Worm (Caenorhabditis elegans) whole organism, L3 larva: ENCODE results near the gene C14C10.1.

Experiments used
- ZK546.5 ChIP-seq: sonication (generic microtip); optimal IDR thresholded peaks from 2 replicates; lab custom pipeline; 2017; ENCODE audit warnings: missing biosample characterization, missing genetic modification characterization
- aly-2 ChIP-seq: fragments of 150-350 bp; optimal IDR thresholded peaks from 2 replicates; lab custom pipeline; 2014; ENCODE audit warnings: missing biosample characterization, missing genetic modification characterization
- ama-1 ChIP-seq: fragments of 150-350 bp; optimal IDR thresholded peaks from 2 replicates; lab custom pipeline; 2018
- ceh-28 ChIP-seq: fragments of 150-350 bp; optimal IDR thresholded peaks from 2 replicates; lab custom pipeline; 2014; ENCODE audit warnings: missing biosample characterization, missing genetic modification reagents, missing genetic modification characterization
- ceh-82 ChIP-seq: fragments of 150-350 bp; optimal IDR thresholded peaks from 2 replicates; lab custom pipeline; 2014; ENCODE audit warnings: missing biosample characterization, missing genetic modification characterization
- ceh-9 ChIP-seq: sonication (generic microtip); optimal IDR thresholded peaks from 2 replicates; lab custom pipeline; 2018; ENCODE audit warnings: missing biosample characterization, missing genetic modification characterization
- daf-12 ChIP-seq: fragments of 150-350 bp; optimal IDR thresholded peaks from 2 replicates; lab custom pipeline; 2014; ENCODE audit warnings: missing biosample characterization, missing genetic modification reagents, missing genetic modification characterization
- egl-27 ChIP-seq: sonication (generic microtip); optimal IDR thresholded peaks from 4 replicates; lab custom pipeline; 2017; ENCODE audit warnings: missing biosample characterization, missing genetic modification reagents, missing genetic modification characterization
- elt-1 ChIP-seq: fragments of 150-350 bp; optimal IDR thresholded peaks from 2 replicates; lab custom pipeline; 2014; ENCODE audit warnings: missing biosample characterization, missing genetic modification characterization
- elt-2 ChIP-seq: sonication (generic microtip); optimal IDR thresholded peaks from 2 replicates; lab custom pipeline; 2016; ENCODE audit warnings: missing genetic modification reagents, mild to moderate bottlenecking, missing genetic modification characterization, missing compliant biosample characterization
- elt-3 ChIP-seq, 3 experiments: fragments of 150-350 bp in 1 of 3; sonication (generic microtip) in 2 of 3; optimal IDR thresholded peaks; 2 replicates in 2 of 3; 4 replicates in 1 of 3; lab custom pipeline; 2014 to 2017; ENCODE audit warnings: missing biosample characterization in 3 of 3, missing genetic modification characterization in 3 of 3
- eor-1 ChIP-seq, 2 experiments: fragments of 150-350 bp; optimal IDR thresholded peaks; 2 replicates each; lab custom pipeline; 2014 to 2018; ENCODE audit warnings: missing biosample characterization in 2 of 2, missing genetic modification characterization in 2 of 2
- fkh-10 ChIP-seq: sonication (generic microtip); optimal IDR thresholded peaks from 2 replicates; lab custom pipeline; 2017; ENCODE audit warnings: missing biosample characterization, missing genetic modification reagents, missing genetic modification characterization
- fkh-2 ChIP-seq: fragments of 150-350 bp; optimal IDR thresholded peaks from 2 replicates; lab custom pipeline; 2014; ENCODE audit warnings: missing biosample characterization, missing genetic modification reagents, missing genetic modification characterization
- fos-1 ChIP-seq: fragments of 150-350 bp; optimal IDR thresholded peaks from 2 replicates; lab custom pipeline; 2014; ENCODE audit warnings: missing biosample characterization, missing genetic modification characterization
- hmg-11 ChIP-seq: sonication (generic microtip); optimal IDR thresholded peaks from 2 replicates; lab custom pipeline; 2016; ENCODE audit warnings: missing genetic modification characterization, missing compliant biosample characterization
- jun-1 ChIP-seq: fragments of 150-350 bp; optimal IDR thresholded peaks from 2 replicates; lab custom pipeline; 2014; ENCODE audit warnings: missing biosample characterization, missing genetic modification reagents, missing genetic modification characterization
- lin-15B ChIP-seq: fragments of 150-350 bp; optimal IDR thresholded peaks from 2 replicates; lab custom pipeline; 2014; ENCODE audit warnings: missing biosample characterization, missing genetic modification characterization
- lin-39 ChIP-seq: fragments of 150-350 bp; optimal IDR thresholded peaks from 2 replicates; lab custom pipeline; 2018; ENCODE audit warnings: missing biosample characterization, missing genetic modification reagents, missing genetic modification characterization
- lsy-12 ChIP-seq: sonication (generic microtip); optimal IDR thresholded peaks from 2 replicates; lab custom pipeline; 2016; ENCODE audit warnings: mild to moderate bottlenecking, missing genetic modification characterization, missing compliant biosample characterization
- mdl-1 ChIP-seq: fragments of 150-350 bp; optimal IDR thresholded peaks from 2 replicates; lab custom pipeline; 2014; ENCODE audit warnings: missing biosample characterization, missing genetic modification characterization
- mml-1 ChIP-seq: fragments of 150-350 bp; sonication (generic microtip); optimal IDR thresholded peaks from 3 replicates; lab custom pipeline; 2014; ENCODE audit warnings: missing biosample characterization, missing genetic modification characterization
- nfya-1 ChIP-seq: sonication (generic microtip); optimal IDR thresholded peaks from 2 replicates; lab custom pipeline; 2017; ENCODE audit warnings: missing genetic modification characterization, mild to moderate bottlenecking, missing compliant biosample characterization, antibody characterized with exemption, moderate library complexity; ENCODE audit not compliant: insufficient read depth
- nhr-11 ChIP-seq: fragments of 150-350 bp; optimal IDR thresholded peaks from 2 replicates; lab custom pipeline; 2014; ENCODE audit warnings: missing biosample characterization, missing genetic modification characterization
- nhr-12 ChIP-seq: fragments of 150-350 bp; optimal IDR thresholded peaks from 2 replicates; lab custom pipeline; 2014; ENCODE audit warnings: missing biosample characterization, missing genetic modification characterization
- nhr-23 ChIP-seq: fragments of 150-350 bp; optimal IDR thresholded peaks from 2 replicates; lab custom pipeline; 2014; ENCODE audit warnings: missing biosample characterization, missing genetic modification reagents, missing genetic modification characterization
- nhr-237 ChIP-seq: fragments of 150-350 bp; optimal IDR thresholded peaks from 2 replicates; lab custom pipeline; 2014; ENCODE audit warnings: missing biosample characterization, missing genetic modification characterization
- nhr-25 ChIP-seq: sonication (generic microtip); optimal IDR thresholded peaks from 2 replicates; lab custom pipeline; 2017; ENCODE audit warnings: missing biosample characterization, missing genetic modification characterization
- nhr-43 ChIP-seq: sonication (generic microtip); optimal IDR thresholded peaks from 2 replicates; lab custom pipeline; 2016; ENCODE audit warnings: mild to moderate bottlenecking, missing genetic modification characterization, missing compliant biosample characterization; ENCODE audit not compliant: poor library complexity, severe bottlenecking
- nhr-67 ChIP-seq: fragments of 150-350 bp; optimal IDR thresholded peaks from 2 replicates; lab custom pipeline; 2014; ENCODE audit warnings: missing biosample characterization, missing genetic modification characterization
- nhr-76 ChIP-seq: fragments of 150-350 bp; sonication (generic microtip); optimal IDR thresholded peaks from 5 replicates; lab custom pipeline; 2014; ENCODE audit warnings: missing biosample characterization, missing genetic modification characterization
- nhr-77 ChIP-seq: fragments of 150-350 bp; optimal IDR thresholded peaks from 2 replicates; lab custom pipeline; 2014; ENCODE audit warnings: missing biosample characterization, missing genetic modification characterization
- pha-4 ChIP-seq: fragments of 150-350 bp; optimal IDR thresholded peaks from 2 replicates; lab custom pipeline; 2014; ENCODE audit warnings: missing biosample characterization, missing genetic modification reagents, missing genetic modification characterization
- sea-2 ChIP-seq: fragments of 150-350 bp; sonication (generic microtip); optimal IDR thresholded peaks from 4 replicates; lab custom pipeline; 2014; ENCODE audit warnings: missing biosample characterization, missing genetic modification reagents, missing genetic modification characterization
- skn-1 ChIP-seq: fragments of 150-350 bp; optimal IDR thresholded peaks from 2 replicates; lab custom pipeline; 2014; ENCODE audit warnings: missing biosample characterization, missing genetic modification characterization
- snpc-4 ChIP-seq: fragments of 150-350 bp; optimal IDR thresholded peaks from 2 replicates; lab custom pipeline; 2014; ENCODE audit warnings: missing biosample characterization, missing genetic modification characterization
- tbx-2 ChIP-seq: sonication (generic microtip); optimal IDR thresholded peaks from 2 replicates; lab custom pipeline; 2016; ENCODE audit warnings: mild to moderate bottlenecking, missing genetic modification characterization, missing compliant biosample characterization
- unc-39 ChIP-seq: sonication (generic microtip); optimal IDR thresholded peaks from 4 replicates; lab custom pipeline; 2017; ENCODE audit warnings: missing biosample characterization, missing genetic modification characterization
- unc-62 ChIP-seq: fragments of 150-350 bp; sonication (generic microtip); optimal IDR thresholded peaks from 4 replicates; lab custom pipeline; 2014; ENCODE audit warnings: missing biosample characterization, missing genetic modification reagents, missing genetic modification characterization
- zag-1 ChIP-seq: fragments of 150-350 bp; optimal IDR thresholded peaks from 2 replicates; lab custom pipeline; 2014; ENCODE audit warnings: missing biosample characterization, missing genetic modification characterization
- ztf-11 ChIP-seq: fragments of 150-350 bp; optimal IDR thresholded peaks from 2 replicates; lab custom pipeline; 2014; ENCODE audit warnings: missing biosample characterization, missing genetic modification characterization
- ztf-4 ChIP-seq: fragments of 150-350 bp; optimal IDR thresholded peaks from 2 replicates; lab custom pipeline; 2014; ENCODE audit warnings: missing biosample characterization, missing genetic modification characterization

Gene C14C10.1

DNA sequence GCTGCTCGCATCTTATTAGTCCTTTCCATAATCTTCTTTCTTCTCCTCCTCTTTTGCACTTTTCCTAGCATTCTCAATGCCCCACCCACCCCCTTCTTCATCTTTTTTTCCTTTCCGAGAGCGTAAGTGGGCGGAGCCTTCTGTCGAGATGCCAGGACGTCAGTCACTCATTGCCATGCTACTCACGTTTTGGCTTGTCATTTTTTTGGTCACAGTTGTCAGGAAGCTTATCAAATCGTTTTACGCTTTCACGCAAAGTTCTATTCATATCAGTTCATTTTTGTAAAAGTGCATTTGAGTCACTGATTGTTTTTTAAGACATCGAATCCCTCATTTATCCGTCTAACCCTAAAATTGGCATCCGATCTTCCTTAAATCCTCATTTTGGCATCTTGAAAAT lies 48.1 kb upstream of the C14C10.1 start (continued):
- TF ChIP-seq nfya-1 (tag; lab: Kevin White, UChicago) (peak; percentile 45), fos-1 (tag; lab: Kevin White, UChicago) (no peak), ceh-9 (tag; lab: Kevin White, UChicago) (no peak), ceh-82 (tag; lab: Kevin White, UChicago) (no peak), skn-1 (tag; lab: Kevin White, UChicago) (no peak)

ce11 chrV:12540739-12541138 lies 47.4 kb upstream of the C14C10.1 start, which contains the start of gene F45D3.2:
F45D3.2 (plus strand) TSS chrV:12541039.
- TF ChIP-seq nfya-1 (tag; lab: Kevin White, UChicago) = no peak
- no peak for TF ChIP-seq nhr-43 (tag; lab: Kevin White, UChicago)

DNA sequence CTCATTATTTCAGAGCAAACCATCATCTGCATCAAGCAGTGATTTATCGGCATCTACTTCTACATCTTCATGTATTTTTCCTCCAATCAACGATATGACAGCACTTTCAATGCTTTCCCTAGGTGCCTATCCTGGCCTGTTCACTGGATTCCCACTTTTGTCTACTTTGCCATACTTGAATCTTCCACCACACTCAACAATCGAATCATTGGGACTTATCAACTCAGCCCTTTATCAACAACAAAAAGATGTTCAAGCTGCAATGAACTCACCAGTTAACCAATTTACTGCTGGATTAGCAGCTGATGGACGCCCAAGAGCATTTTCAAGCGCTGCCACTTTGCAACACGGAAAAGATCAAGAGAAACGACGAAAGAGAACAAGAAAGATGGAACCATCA lies 46.9 kb upstream of the C14C10.1 start:
- TF ChIP-seq fkh-10 (GFP tag; lab: Kevin White, UChicago) = no peak
- no peak for TF ChIP-seq ceh-9 (tag; lab: Kevin White, UChicago)
- no peak for TF ChIP-seq elt-2 (tag; lab: Kevin White, UChicago)
- TF ChIP-seq nhr-77 (tag; lab: Kevin White, UChicago) = no peak
- no peak for TF ChIP-seq sea-2 (GFP tag; lab: Kevin White, UChicago)
- no peak for TF ChIP-seq nhr-12
- TF ChIP-seq lin-15B (tag; lab: Kevin White, UChicago) = no peak
- TF ChIP-seq lin-39 = no peak
- TF ChIP-seq elt-3 (tag; optimal IDR thresholded peaks at IDR 0.05; lab: Kevin White, UChicago) = no peak

DNA sequence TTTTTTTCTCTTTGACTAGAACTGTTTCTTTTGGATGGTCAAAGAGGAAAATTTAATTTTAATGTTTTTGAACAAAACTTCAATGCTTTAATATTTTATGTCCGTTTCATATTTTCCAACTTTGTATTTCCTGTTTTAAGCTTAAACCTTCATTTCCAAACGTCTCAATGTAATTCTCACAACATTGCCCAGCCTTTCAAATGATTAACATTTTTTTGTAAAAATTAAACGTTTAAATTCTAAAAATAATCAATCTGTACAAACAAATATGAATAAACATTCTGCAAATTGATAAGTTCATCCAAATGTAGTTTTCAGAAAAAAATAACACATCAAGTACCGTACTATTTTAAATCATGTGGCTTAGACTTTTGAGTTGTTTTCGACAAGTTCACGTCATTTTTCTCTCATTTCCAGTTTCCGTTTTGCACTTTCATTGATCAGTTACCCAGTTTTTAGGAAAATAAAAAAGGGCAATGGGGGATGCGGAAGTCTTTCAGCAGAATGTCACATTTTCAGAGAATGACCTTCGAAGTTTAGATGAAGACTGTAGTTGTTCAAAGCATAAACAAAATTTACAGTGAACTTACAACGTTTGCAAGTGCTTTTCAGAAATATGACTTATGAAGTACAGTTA lies 45.3 kb upstream of the C14C10.1 start:
- TF ChIP-seq ztf-4 (tag; lab: Kevin White, UChicago) = no peak
- peak; percentile 78 for TF ChIP-seq nhr-25 (tag; lab: Kevin White, UChicago)
- TF ChIP-seq lin-15B (tag; lab: Kevin White, UChicago) = no peak
- no peak for TF ChIP-seq pha-4 (tag; lab: Kevin White, UChicago)
- TF ChIP-seq nhr-67 (tag; lab: Kevin White, UChicago) = no peak
- TF ChIP-seq ZK546.5 = no peak
- no peak for TF ChIP-seq elt-1
- TF ChIP-seq zag-1 (tag; lab: Kevin White, UChicago) = no peak
- TF ChIP-seq sea-2 (GFP tag; lab: Kevin White, UChicago) = no peak
- TF ChIP-seq ama-1 (lab: Kevin White, UChicago) = peak; percentile 20
- TF ChIP-seq nfya-1 (tag; lab: Kevin White, UChicago) = peak; percentile 18
- no peak for TF ChIP-seq unc-39
- TF ChIP-seq skn-1 (tag; lab: Kevin White, UChicago) = no peak
- TF ChIP-seq snpc-4 = no peak
- TF ChIP-seq nhr-43 (tag; lab: Kevin White, UChicago) = peak; percentile 76
- TF ChIP-seq nhr-76 (tag; lab: Kevin White, UChicago) = no peak
- TF ChIP-seq mml-1 = no peak
- TF ChIP-seq elt-3 (tag; optimal IDR thresholded peaks at IDR 0.05; lab: Kevin White, UChicago) = no peak
- TF ChIP-seq nhr-23 (tag; lab: Kevin White, UChicago) = peak; percentile 81
- TF ChIP-seq aly-2 (tag; lab: Kevin White, UChicago) = no peak
- TF ChIP-seq unc-62 (GFP tag; lab: Kevin White, UChicago) = peak; percentile 7
- TF ChIP-seq nhr-237 (tag; lab: Kevin White, UChicago) = no peak
- TF ChIP-seq nhr-12 = no peak
- TF ChIP-seq daf-12 (tag; lab: Kevin White, UChicago) = no peak
- TF ChIP-seq egl-27 = no peak
- TF ChIP-seq hmg-11 = no peak
- TF ChIP-seq mdl-1 = no peak
- no peak for TF ChIP-seq lin-39
- peak; percentile 62 for TF ChIP-seq lsy-12 (tag; lab: Kevin White, UChicago)
- TF ChIP-seq fkh-10 (GFP tag; lab: Kevin White, UChicago) = no peak
- TF ChIP-seq jun-1 = peak; percentile 20
- no peak for TF ChIP-seq ceh-28
- peak; percentile 56 for TF ChIP-seq tbx-2
- TF ChIP-seq fos-1 (tag; lab: Kevin White, UChicago) = peak; percentile 61
- peak; percentile 1 for TF ChIP-seq ceh-82 (tag; lab: Kevin White, UChicago)
- no peak for TF ChIP-seq nhr-11 (tag; lab: Kevin White, UChicago)
- TF ChIP-seq fkh-2 (tag; lab: Kevin White, UChicago) = no peak
- TF ChIP-seq ztf-11 (tag; lab: Kevin White, UChicago) = no peak
- TF ChIP-seq eor-1 (tag; optimal IDR thresholded peaks at IDR 0.05; lab: Kevin White, UChicago) = no peak
